Fruit fly (Drosophila melanogaster) whole organism, embryonic: ENCODE measurements around the gene CG9044.

ENCODE experiments used
- Blimp-1 ChIP-seq: fragments of 200-800 bp; sonication (Bioruptor generic); optimal IDR thresholded peaks from 3 replicates; lab custom pipeline; 2018; ENCODE audit warnings: missing biosample characterization, missing genetic modification characterization, mild to moderate bottlenecking, moderate library complexity, missing genetic modification reagents
- CG10267 ChIP-seq: fragments of 200-800 bp; sonication (Bioruptor generic); optimal IDR thresholded peaks from 2 replicates; lab custom pipeline; 2018; ENCODE audit warnings: missing biosample characterization, mild to moderate bottlenecking, missing genetic modification characterization, moderate library complexity
- CG11398 ChIP-seq: fragments of 200-800 bp; sonication (Bioruptor generic); optimal IDR thresholded peaks from 2 replicates; lab custom pipeline; 2016; ENCODE audit warnings: missing biosample characterization, missing genetic modification characterization
- CG1529 ChIP-seq: fragments of 200-800 bp; sonication (Bioruptor generic); optimal IDR thresholded peaks from 3 replicates; lab custom pipeline; 2018; ENCODE audit warnings: missing biosample characterization, missing genetic modification characterization
- CG1602 ChIP-seq: fragments of 200-800 bp; sonication (Bioruptor generic); optimal IDR thresholded peaks from 3 replicates; lab custom pipeline; 2016; ENCODE audit warnings: missing biosample characterization, missing genetic modification characterization
- CG17186 ChIP-seq: fragments of 200-800 bp; sonication (Bioruptor generic); optimal IDR thresholded peaks from 3 replicates; lab custom pipeline; 2017; ENCODE audit warnings: missing biosample characterization, missing genetic modification reagents, missing genetic modification characterization
- CG17328 ChIP-seq: fragments of 200-800 bp; sonication (Bioruptor generic); IDR thresholded peaks from 2 replicates; pipeline ENCODE4 v1.3.6; 2022; ENCODE audit warnings: missing biosample characterization, missing genetic modification characterization
- CG18262 ChIP-seq: fragments of 200-800 bp; optimal IDR thresholded peaks from 3 replicates; lab custom pipeline; 2019; ENCODE audit warnings: missing biosample characterization, mild to moderate bottlenecking, missing genetic modification characterization, moderate library complexity
- CG2889 ChIP-seq: fragments of 200-800 bp; sonication (Bioruptor generic); IDR thresholded peaks from 3 replicates; pipeline ENCODE4 v1.3.6; 2022; ENCODE audit warnings: missing biosample characterization, missing genetic modification characterization
- CG3065 ChIP-seq: fragments of 200-800 bp; sonication (Bioruptor generic); optimal IDR thresholded peaks from 2 replicates; lab custom pipeline; 2016; ENCODE audit warnings: missing biosample characterization, missing genetic modification characterization
- CG33213 ChIP-seq: fragments of 200-800 bp; sonication (Bioruptor generic); optimal IDR thresholded peaks from 3 replicates; lab custom pipeline; 2016; ENCODE audit warnings: missing biosample characterization, missing genetic modification characterization
- CG33557 ChIP-seq: fragments of 200-800 bp; sonication (Bioruptor generic); optimal IDR thresholded peaks from 2 replicates; lab custom pipeline; 2019; ENCODE audit warnings: missing biosample characterization, mild to moderate bottlenecking, missing genetic modification characterization, moderate library complexity
- CG5953 ChIP-seq: fragments of 200-800 bp; sonication (Bioruptor generic); IDR thresholded peaks from 2 replicates; pipeline ENCODE4 v1.3.6; 2022; ENCODE audit warnings: missing biosample characterization, missing genetic modification characterization
- CG8359 ChIP-seq: fragments of 200-800 bp; sonication (Bioruptor generic); optimal IDR thresholded peaks from 2 replicates; lab custom pipeline; 2017; ENCODE audit warnings: missing biosample characterization, mild to moderate bottlenecking, missing genetic modification characterization, borderline replicate concordance
- CG8478 ChIP-seq: fragments of >200 bp; optimal IDR thresholded peaks from 2 replicates; lab custom pipeline; 2018
- CG9817 ChIP-seq: fragments of 200-800 bp; sonication (Bioruptor generic); optimal IDR thresholded peaks from 2 replicates; lab custom pipeline; 2018; ENCODE audit warnings: missing biosample characterization, mild to moderate bottlenecking, missing genetic modification characterization, moderate library complexity
- CHES-1-like ChIP-seq: fragments of 200-800 bp; sonication (Bioruptor generic); optimal IDR thresholded peaks from 2 replicates; lab custom pipeline; 2016; ENCODE audit warnings: missing biosample characterization, missing genetic modification characterization
- CTCF ChIP-seq: fragments of 200-800 bp; sonication (Bioruptor generic); optimal IDR thresholded peaks from 2 replicates; lab custom pipeline; 2017; ENCODE audit warnings: missing biosample characterization, mild to moderate bottlenecking, missing genetic modification characterization, moderate library complexity
- CoRest ChIP-seq: fragments of 200-800 bp; sonication (Bioruptor generic); optimal IDR thresholded peaks from 3 replicates; lab custom pipeline; 2018; ENCODE audit warnings: missing biosample characterization, mild to moderate bottlenecking, missing genetic modification characterization, moderate library complexity
- CrebB ChIP-seq: fragments of 200-800 bp; sonication (Bioruptor generic); optimal IDR thresholded peaks from 3 replicates; lab custom pipeline; 2018; ENCODE audit warnings: missing biosample characterization, mild to moderate bottlenecking, missing genetic modification characterization
- Dbx ChIP-seq: fragments of 200-800 bp; sonication (Bioruptor generic); IDR thresholded peaks from 3 replicates; pipeline ENCODE4 v1.3.6; 2022; ENCODE audit warnings: missing biosample characterization, missing genetic modification characterization
- Doc2 ChIP-seq: fragments of 200-800 bp; sonication (Bioruptor generic); IDR thresholded peaks from 2 replicates; pipeline ENCODE4 v1.3.6; 2022; ENCODE audit warnings: missing biosample characterization, missing genetic modification characterization
- Dref ChIP-seq: fragments of 200-800 bp; sonication (Bioruptor generic); IDR thresholded peaks from 2 replicates; pipeline ENCODE4 v1.3.6; 2022; ENCODE audit warnings: missing biosample characterization, missing genetic modification characterization
- Elba2 ChIP-seq: fragments of 200-800 bp; sonication (Bioruptor generic); optimal IDR thresholded peaks from 3 replicates; lab custom pipeline; 2016; ENCODE audit warnings: missing biosample characterization, missing genetic modification characterization
- Gug ChIP-seq: fragments of 200-800 bp; sonication (Bioruptor generic); IDR thresholded peaks from 4 replicates; pipeline ENCODE4 v1.3.6; 2022; ENCODE audit warnings: missing biosample characterization, missing genetic modification characterization
- NK7.1 ChIP-seq: fragments of 200-800 bp; sonication (Bioruptor generic); optimal IDR thresholded peaks from 3 replicates; lab custom pipeline; 2016; ENCODE audit warnings: missing biosample characterization, missing genetic modification characterization
- Oaz ChIP-seq: fragments of 200-800 bp; sonication (Bioruptor generic); IDR thresholded peaks from 2 replicates; pipeline ENCODE4 v1.3.6; 2022; ENCODE audit warnings: missing biosample characterization, missing genetic modification characterization
- PHDP ChIP-seq: fragments of 200-800 bp; sonication (Bioruptor generic); optimal IDR thresholded peaks from 3 replicates; lab custom pipeline; 2018; ENCODE audit warnings: missing biosample characterization, mild to moderate bottlenecking, missing genetic modification characterization, moderate library complexity
- Sox100B ChIP-seq: fragments of 200-800 bp; sonication (Bioruptor generic); optimal IDR thresholded peaks from 3 replicates; lab custom pipeline; 2018; ENCODE audit warnings: missing biosample characterization, mild to moderate bottlenecking, missing genetic modification characterization
- chn ChIP-seq: fragments of 200-800 bp; sonication (Bioruptor generic); optimal IDR thresholded peaks from 2 replicates; lab custom pipeline; 2016; ENCODE audit warnings: missing biosample characterization, missing genetic modification characterization
- dan ChIP-seq: fragments of 200-800 bp; sonication (Bioruptor generic); IDR thresholded peaks from 2 replicates; pipeline ENCODE4 v1.3.6; 2022; ENCODE audit warnings: missing biosample characterization, missing genetic modification characterization
- dmrt11E ChIP-seq: fragments of 200-800 bp; sonication (Bioruptor generic); optimal IDR thresholded peaks from 3 replicates; lab custom pipeline; 2018; ENCODE audit warnings: missing biosample characterization, mild to moderate bottlenecking, missing genetic modification characterization, moderate library complexity
- en ChIP-seq: fragments of 200-800 bp; sonication (Bioruptor generic); optimal IDR thresholded peaks from 2 replicates; lab custom pipeline; 2016; ENCODE audit warnings: missing biosample characterization, missing genetic modification characterization
- fd3F ChIP-seq: fragments of 200-800 bp; sonication (Bioruptor generic); optimal IDR thresholded peaks from 2 replicates; lab custom pipeline; 2018; ENCODE audit warnings: missing biosample characterization, mild to moderate bottlenecking, missing genetic modification characterization, moderate library complexity
- grau ChIP-seq: fragments of 200-800 bp; optimal IDR thresholded peaks from 3 replicates; lab custom pipeline; 2019; ENCODE audit warnings: missing biosample characterization, mild to moderate bottlenecking, missing genetic modification characterization, moderate library complexity
- jing ChIP-seq: fragments of 200-800 bp; sonication (Bioruptor generic); optimal IDR thresholded peaks from 2 replicates; lab custom pipeline; 2018; ENCODE audit warnings: missing biosample characterization, mild to moderate bottlenecking, missing genetic modification characterization
- jumu ChIP-seq: fragments of 200-800 bp; sonication (Bioruptor generic); optimal IDR thresholded peaks from 3 replicates; lab custom pipeline; 2016; ENCODE audit warnings: missing biosample characterization, missing genetic modification characterization
- knrl ChIP-seq: fragments of 200-800 bp; sonication (Bioruptor generic); IDR thresholded peaks from 3 replicates; pipeline ENCODE4 v1.3.6; 2022; ENCODE audit warnings: missing biosample characterization, missing genetic modification characterization; ENCODE audit not compliant: partially characterized antibody
- lbe ChIP-seq: fragments of 200-800 bp; sonication (Bioruptor generic); optimal IDR thresholded peaks from 2 replicates; lab custom pipeline; 2016; ENCODE audit warnings: missing biosample characterization, mild to moderate bottlenecking, missing genetic modification characterization
- lilli ChIP-seq: fragments of 200-800 bp; sonication (Bioruptor generic); optimal IDR thresholded peaks from 3 replicates; lab custom pipeline; 2016; ENCODE audit warnings: missing biosample characterization, missing genetic modification characterization
- maf-S ChIP-seq: fragments of 200-800 bp; sonication (Bioruptor generic); optimal IDR thresholded peaks from 2 replicates; lab custom pipeline; 2016; ENCODE audit warnings: missing biosample characterization, missing genetic modification characterization
- mirr ChIP-seq: fragments of 200-800 bp; sonication (Bioruptor generic); optimal IDR thresholded peaks from 3 replicates; lab custom pipeline; 2018; ENCODE audit warnings: missing biosample characterization, mild to moderate bottlenecking, missing genetic modification characterization
- nerfin-1 ChIP-seq: fragments of 200-800 bp; sonication (Bioruptor generic); optimal IDR thresholded peaks from 3 replicates; lab custom pipeline; 2019; ENCODE audit warnings: missing biosample characterization, mild to moderate bottlenecking, missing genetic modification characterization, moderate library complexity
- peb ChIP-seq: fragments of 200-800 bp; sonication (Bioruptor generic); IDR thresholded peaks from 2 replicates; pipeline ENCODE4 v1.3.6; 2022; ENCODE audit warnings: missing biosample characterization, missing genetic modification characterization
- phol ChIP-seq: fragments of 200-800 bp; sonication (Bioruptor generic); optimal IDR thresholded peaks from 3 replicates; lab custom pipeline; 2018; ENCODE audit warnings: missing biosample characterization, mild to moderate bottlenecking, missing genetic modification characterization, moderate library complexity
- prd ChIP-seq, 3 experiments: fragments of >200 bp in 2 of 3; fragments of 200-800 bp in 1 of 3; sonication (Bioruptor generic) in 1 of 3; optimal IDR thresholded peaks in 2 of 3; IDR thresholded peaks in 1 of 3; 2 replicates in 2 of 3; 3 replicates in 1 of 3; pipeline versions ENCODE4 v1.3.6 to Lab custom; 2017 to 2022; ENCODE audit warnings: missing biosample characterization in 1 of 3, missing genetic modification characterization in 1 of 3
- sens-2 ChIP-seq: fragments of 200-800 bp; sonication (Bioruptor generic); IDR thresholded peaks from 2 replicates; pipeline ENCODE4 v1.3.6; 2022; ENCODE audit warnings: missing biosample characterization, missing genetic modification characterization
- tup ChIP-seq: fragments of 200-800 bp; sonication (Bioruptor generic); optimal IDR thresholded peaks from 2 replicates; lab custom pipeline; 2016; ENCODE audit warnings: missing biosample characterization, mild to moderate bottlenecking, missing genetic modification characterization, moderate library complexity

CG9044 gene

DNA sequence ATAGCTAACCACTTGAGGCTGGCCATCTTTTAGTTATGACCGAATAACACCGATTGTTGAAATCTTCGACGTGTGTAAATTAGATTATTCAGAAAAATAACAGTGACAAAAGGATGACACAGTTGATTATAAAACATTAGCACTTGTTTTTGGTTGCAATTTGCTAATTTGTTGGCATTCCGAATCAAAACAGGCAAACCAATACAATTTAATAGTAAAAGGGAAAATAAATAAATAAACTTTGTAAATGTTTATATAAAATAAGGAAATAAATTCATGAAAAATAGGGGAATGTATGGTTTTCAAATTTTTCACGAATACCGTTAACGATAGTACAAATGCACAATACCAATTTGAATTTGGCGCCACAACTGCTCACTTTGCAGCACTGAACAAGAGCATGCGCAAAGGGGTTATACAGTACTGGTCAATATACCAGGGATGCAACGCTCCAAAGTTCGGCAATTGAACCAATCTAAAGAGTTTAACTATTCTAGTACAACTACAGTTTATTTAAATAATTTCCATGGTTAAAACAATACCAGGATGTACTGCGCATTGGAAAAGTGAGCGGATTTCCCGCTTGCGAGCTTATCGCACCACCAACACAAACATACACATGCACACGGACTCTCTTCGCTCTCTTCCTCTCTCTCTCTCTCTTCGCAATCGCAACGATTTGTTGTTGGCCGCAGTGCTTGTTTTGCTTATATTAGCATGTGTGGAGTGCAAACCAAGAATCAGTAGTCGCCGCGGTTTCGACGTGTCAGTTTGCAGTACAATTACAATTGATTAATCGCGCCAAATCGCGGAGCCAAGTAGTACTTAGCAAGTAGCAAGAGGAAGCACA, 5.8 kb upstream of the CG9044 start, which contains the start of the genes Sfp26Ad and Gpdh1 (continued):
- TF ChIP-seq CG5953 (GFP tag; lab: Robert Waterston, UW) = peak; percentile 44; the same call in 1 of the 2 replicates
- peak; percentile 50 for TF ChIP-seq phol (tag; lab: Kevin White, UChicago)
- TF ChIP-seq peb (GFP tag; lab: Robert Waterston, UW) = 0 out of 2 replicates have a peak, but pooled peaks have one; percentile 11
- 0 out of 2 replicates have a peak, but pooled peaks have one; percentile 5 for TF ChIP-seq sens-2
- TF ChIP-seq CG11398 (GFP tag; lab: Kevin White, UChicago) = peak; percentile 12
- TF ChIP-seq NK7.1 (GFP tag; lab: Kevin White, UChicago) = peak; percentile 51
- TF ChIP-seq CG18262 = peak; percentile 63
- TF ChIP-seq Blimp-1 (GFP tag; lab: Kevin White, UChicago) = peak; percentile 65
- TF ChIP-seq nerfin-1 (tag; lab: Kevin White, UChicago) = peak; percentile 35
- no peak for TF ChIP-seq CG8359 (GFP tag; lab: Kevin White, UChicago)
- TF ChIP-seq CG33213 (GFP tag; lab: Kevin White, UChicago) = peak; percentile 81
- TF ChIP-seq CoRest = peak; percentile 72
- peak; percentile 41 for TF ChIP-seq CG1529 (GFP tag; lab: Kevin White, UChicago)
- TF ChIP-seq CHES-1-like (GFP tag; lab: Kevin White, UChicago) = peak; percentile 70
- TF ChIP-seq fd3F (GFP tag; lab: Kevin White, UChicago) = peak; percentile 74
- peak; percentile 87 for TF ChIP-seq lilli (GFP tag; lab: Kevin White, UChicago)
- peak; percentile 50; the same call in 1 of the 3 replicates for TF ChIP-seq knrl (GFP tag; lab: Robert Waterston, UW)
- TF ChIP-seq mirr (GFP tag; lab: Kevin White, UChicago) = peak; percentile 72
- TF ChIP-seq chn (GFP tag; lab: Kevin White, UChicago) = peak; percentile 74
- peak; percentile 15 for TF ChIP-seq CG3065
- TF ChIP-seq Gug = peak; percentile 50; the same call in 3 of the 4 replicates
- TF ChIP-seq CG10267 (tag; lab: Kevin White, UChicago) = peak; percentile 98
- peak; percentile 77 for TF ChIP-seq CG17186
- TF ChIP-seq Oaz (GFP tag; lab: Robert Waterston, UW) = no peak
- 0 out of 3 replicates have a peak, but pooled peaks have one; percentile 13 for TF ChIP-seq CG2889
- peak; percentile 80 for TF ChIP-seq Dbx (GFP tag; lab: Robert Waterston, UW)
- TF ChIP-seq CG8478 (lab: Kevin White, UChicago) = no peak
- TF ChIP-seq tup (GFP tag; lab: Kevin White, UChicago) = peak; percentile 69
- no peak for TF ChIP-seq Doc2 (GFP tag; lab: Robert Waterston, UW)
- no peak for TF ChIP-seq dan (GFP tag; lab: Robert Waterston, UW)
- peak; percentile 48; the same call in 1 of the 2 replicates for TF ChIP-seq Dref (GFP tag; lab: Robert Waterston, UW)
- peak; percentile 15 for TF ChIP-seq CrebB
- TF ChIP-seq CG9817 (tag; lab: Kevin White, UChicago) = peak; percentile 60
- TF ChIP-seq lbe = peak; percentile 80
- TF ChIP-seq CG33557 = peak; percentile 45
- peak; percentile 72 for TF ChIP-seq Elba2 (GFP tag; lab: Kevin White, UChicago)
- peak; percentile 80 for TF ChIP-seq maf-S (GFP tag; lab: Kevin White, UChicago)
- TF ChIP-seq CG17328 (GFP tag; lab: Robert Waterston, UW) = peak; percentile 66; the same call in 1 of the 2 replicates
- TF ChIP-seq prd (optimal IDR thresholded peaks at IDR 0.05; lab: Kevin White, UChicago) = no peak
- peak; percentile 74 for TF ChIP-seq prd (GFP tag; IDR thresholded peaks at IDR 0.05; lab: Robert Waterston, UW)
- peak; percentile 66 for TF ChIP-seq grau
- TF ChIP-seq jumu (GFP tag; lab: Kevin White, UChicago) = peak; percentile 87
- no peak for TF ChIP-seq CTCF (GFP tag; lab: Kevin White, UChicago)
- TF ChIP-seq jing (GFP tag; lab: Kevin White, UChicago) = peak; percentile 21
- peak; percentile 67 for TF ChIP-seq en (GFP tag; lab: Kevin White, UChicago)
- TF ChIP-seq dmrt11E (tag; lab: Kevin White, UChicago) = peak; percentile 38
- peak; percentile 79 for TF ChIP-seq CG1602 (GFP tag; lab: Kevin White, UChicago)
- peak; percentile 34 for TF ChIP-seq Sox100B (GFP tag; lab: Kevin White, UChicago)
- TF ChIP-seq PHDP (tag; lab: Kevin White, UChicago) = peak; percentile 73
